Worm (Caenorhabditis elegans) whole organism, young adult: Measurements from ENCODE around the gene sucl-1.

Source experiments
- nfya-1 ChIP-seq: sonication (generic microtip); optimal IDR thresholded peaks from 2 replicates; lab custom pipeline; 2017; ENCODE audit warnings: antibody characterized with exemption, missing compliant biosample characterization, missing genetic modification characterization, borderline replicate concordance; ENCODE audit not compliant: insufficient read depth
- nfyb-1 ChIP-seq: fragments of 200-800 bp; sonication (Bioruptor generic); IDR thresholded peaks from 2 replicates; pipeline ENCODE4 v1.3.6; 2022; ENCODE audit warnings: missing genetic modification reagents, missing genetic modification characterization, missing compliant biosample characterization
- sptf-2 ChIP-seq: fragments of 200-800 bp; sonication (Bioruptor generic); optimal IDR thresholded peaks from 2 replicates; lab custom pipeline; 2018; ENCODE audit warnings: mild to moderate bottlenecking, missing genetic modification characterization, missing compliant biosample characterization
- unc-62 ChIP-seq: fragments of 150-350 bp; optimal IDR thresholded peaks from 2 replicates; lab custom pipeline; 2014; ENCODE audit warnings: missing biosample characterization, missing genetic modification reagents, missing genetic modification characterization
- xnd-1 ChIP-seq: sonication (generic microtip); optimal IDR thresholded peaks from 2 replicates; lab custom pipeline; 2016; ENCODE audit warnings: missing genotype, missing genetic modification reagents, missing genetic modification characterization, missing compliant biosample characterization

DNA sequence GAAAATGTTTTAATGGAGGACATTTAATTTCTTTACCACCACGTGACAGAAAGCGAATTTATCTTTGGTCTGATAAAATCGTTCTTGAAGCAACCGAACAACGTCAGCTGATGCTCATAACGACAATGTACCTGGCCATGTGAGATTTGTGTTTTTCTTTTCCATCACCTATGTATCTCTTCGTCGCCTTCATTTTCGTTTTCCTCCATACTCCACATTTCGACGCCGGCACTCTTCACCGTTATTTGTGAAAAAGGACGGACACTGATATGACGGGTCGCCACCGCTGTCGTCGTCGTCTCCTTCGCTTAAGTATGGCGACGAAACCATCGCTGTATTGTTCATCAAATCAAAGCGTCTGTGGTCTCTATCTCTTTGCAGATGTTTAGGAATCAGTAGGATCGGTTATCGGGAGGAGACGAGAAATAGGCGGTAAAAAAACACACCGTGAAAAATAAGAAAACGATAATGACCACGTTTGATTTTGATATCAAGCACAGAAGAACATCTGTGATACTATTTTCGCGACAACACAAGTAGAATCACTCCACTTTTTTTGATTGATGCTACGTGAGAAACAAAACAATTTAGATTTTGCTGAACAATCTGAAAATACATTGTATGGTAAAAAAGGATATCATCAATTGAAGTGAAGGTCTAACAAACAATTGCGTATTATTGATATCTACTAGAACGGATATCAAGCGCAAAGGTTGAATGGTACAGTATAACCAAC, 33.2 kb downstream of the sucl-1 start:
- TF ChIP-seq nfyb-1 (GFP tag; lab: Robert Waterston, UW) (no peak), unc-62 (GFP tag; lab: Kevin White, UChicago) (no peak), sptf-2 (no peak), xnd-1 (no peak), nfya-1 (tag; lab: Kevin White, UChicago) (no peak)
